Worm (Caenorhabditis elegans): ENCODE measurements around the gene C43F9.5.

- no peak for TF ChIP-seq him-1 (tag; optimal IDR thresholded peaks at IDR 0.05)
- no peak for TF ChIP-seq W03F9.2 (tag; optimal IDR thresholded peaks at IDR 0.05)
These were observed 25.8 kb upstream of the C43F9.5 start for ce11 chrIV:10616366-10616765.
